Worm (Caenorhabditis elegans): ENCODE measurements around the gene Y37E11AL.3.

Gene Y37E11AL.3

ce11 chrIV:3698201-3698600, 3.5 kb downstream of the Y37E11AL.3 start, which contains the start of gene Y37E11AL.2:
Gene Y37E11AL.2, plus strand, starts transcription at chrIV:3698501.
- no peak for TF ChIP-seq sea-2 (GFP tag; optimal IDR thresholded peaks at IDR 0.05)
- TF ChIP-seq jun-1 (tag; optimal IDR thresholded peaks at IDR 0.05): no peak
- TF ChIP-seq nhr-25 (tag; optimal IDR thresholded peaks at IDR 0.05): no peak
- no peak for TF ChIP-seq skn-1 (tag; optimal IDR thresholded peaks at IDR 0.05)
- no peak for TF ChIP-seq elt-1 (tag; optimal IDR thresholded peaks at IDR 0.05)

- TF ChIP-seq elt-3 (tag; optimal IDR thresholded peaks at IDR 0.05) (no peak), zag-1 (tag; optimal IDR thresholded peaks at IDR 0.05) (no peak), ceh-28 (tag; optimal IDR thresholded peaks at IDR 0.05) (no peak), R02D3.7 (tag; optimal IDR thresholded peaks at IDR 0.05) (no peak), daf-12 (tag; optimal IDR thresholded peaks at IDR 0.05) (no peak), eor-1 (tag; optimal IDR thresholded peaks at IDR 0.05) (no peak), ama-1 (optimal IDR thresholded peaks at IDR 0.05) (no peak), ceh-16 (tag; optimal IDR thresholded peaks at IDR 0.05) (no peak), nhr-23 (tag; optimal IDR thresholded peaks at IDR 0.05) (no peak), pqm-1 (tag; optimal IDR thresholded peaks at IDR 0.05) (no peak), pha-4 (tag; optimal IDR thresholded peaks at IDR 0.05) (no peak), mdl-1 (tag; optimal IDR thresholded peaks at IDR 0.05) (no peak), elt-1 (tag; optimal IDR thresholded peaks at IDR 0.05) (no peak), ceh-82 (tag; optimal IDR thresholded peaks at IDR 0.05) (no peak), ztf-4 (tag; optimal IDR thresholded peaks at IDR 0.05) (no peak), ztf-11 (tag; optimal IDR thresholded peaks at IDR 0.05) (no peak), aly-2 (tag; optimal IDR thresholded peaks at IDR 0.05) (no peak), skn-1 (tag; optimal IDR thresholded peaks at IDR 0.05) (no peak)
These were observed 5.8 kb downstream of the Y37E11AL.3 start, which contains the start of gene Y37E11AL.9 for ce11 chrIV:3700554-3700953. Gene Y37E11AL.9, minus strand, starts transcription at chrIV:3700654.

- no peak for TF ChIP-seq nhr-237 (tag; optimal IDR thresholded peaks at IDR 0.05)
- no peak for TF ChIP-seq ceh-28 (tag; optimal IDR thresholded peaks at IDR 0.05)
- TF ChIP-seq eor-1 (tag; optimal IDR thresholded peaks at IDR 0.05): no peak
- TF ChIP-seq ZK546.5 (tag; optimal IDR thresholded peaks at IDR 0.05): no peak
- TF ChIP-seq jun-1 (tag; optimal IDR thresholded peaks at IDR 0.05): no peak
These were observed 7.2 kb downstream of the Y37E11AL.3 start, which contains the start of gene Y37E11AL.12 for ce11 chrIV:3701892-3702291. Gene Y37E11AL.12, minus strand, starts transcription at chrIV:3701992.

- TF ChIP-seq lin-15B (tag; optimal IDR thresholded peaks at IDR 0.05) (no peak), ZK546.5 (tag; optimal IDR thresholded peaks at IDR 0.05) (no peak), daf-12 (tag; optimal IDR thresholded peaks at IDR 0.05) (no peak), jun-1 (tag; optimal IDR thresholded peaks at IDR 0.05) (no peak), ztf-11 (tag; optimal IDR thresholded peaks at IDR 0.05) (no peak), nhr-23 (tag; optimal IDR thresholded peaks at IDR 0.05) (no peak), pqm-1 (tag; optimal IDR thresholded peaks at IDR 0.05) (no peak), ama-1 (optimal IDR thresholded peaks at IDR 0.05) (no peak), hmg-11 (tag; optimal IDR thresholded peaks at IDR 0.05) (no peak), tbx-2 (tag; optimal IDR thresholded peaks at IDR 0.05) (no peak), nhr-11 (tag; optimal IDR thresholded peaks at IDR 0.05) (no peak), eor-1 (tag; optimal IDR thresholded peaks at IDR 0.05) (no peak)
These were observed 14.5 kb downstream of the Y37E11AL.3 start, which contains the start of gene Y37E11AL.1 for ce11 chrIV:3709200-3709599. Gene Y37E11AL.1, plus strand, starts transcription at chrIV:3709500.

ce11 chrIV:3710737-3711136, 16.0 kb downstream of the Y37E11AL.3 start:
- no peak for TF ChIP-seq snpc-4 (tag; optimal IDR thresholded peaks at IDR 0.05)
- no peak for TF ChIP-seq fkh-2 (tag; optimal IDR thresholded peaks at IDR 0.05)
- no peak for TF ChIP-seq nhr-11 (tag; optimal IDR thresholded peaks at IDR 0.05)
- no peak for TF ChIP-seq pha-4 (tag; optimal IDR thresholded peaks at IDR 0.05)
- no peak for TF ChIP-seq jun-1 (tag; optimal IDR thresholded peaks at IDR 0.05)
- no peak for TF ChIP-seq mml-1 (tag; optimal IDR thresholded peaks at IDR 0.05)
- no peak for TF ChIP-seq tbx-2 (tag; optimal IDR thresholded peaks at IDR 0.05)
- TF ChIP-seq fkh-10 (GFP tag; optimal IDR thresholded peaks at IDR 0.05): no peak
- no peak for TF ChIP-seq nhr-12 (tag; optimal IDR thresholded peaks at IDR 0.05)
- no peak for TF ChIP-seq elt-3 (tag; optimal IDR thresholded peaks at IDR 0.05)

- no peak for TF ChIP-seq ama-1 (optimal IDR thresholded peaks at IDR 0.05)
- TF ChIP-seq lsy-12 (tag; optimal IDR thresholded peaks at IDR 0.05): no peak
- TF ChIP-seq nhr-237 (tag; optimal IDR thresholded peaks at IDR 0.05): no peak
- no peak for TF ChIP-seq nhr-12 (tag; optimal IDR thresholded peaks at IDR 0.05)
These were observed 24.3 kb downstream of the Y37E11AL.3 start, which contains the start of gene Y37E11AM.3 for ce11 chrIV:3719057-3719456. Gene Y37E11AM.3, minus strand, starts transcription at chrIV:3719157.
